Fruit fly (Drosophila melanogaster): ENCODE measurements around the gene CG14443.

Gene CG14443

DNA sequence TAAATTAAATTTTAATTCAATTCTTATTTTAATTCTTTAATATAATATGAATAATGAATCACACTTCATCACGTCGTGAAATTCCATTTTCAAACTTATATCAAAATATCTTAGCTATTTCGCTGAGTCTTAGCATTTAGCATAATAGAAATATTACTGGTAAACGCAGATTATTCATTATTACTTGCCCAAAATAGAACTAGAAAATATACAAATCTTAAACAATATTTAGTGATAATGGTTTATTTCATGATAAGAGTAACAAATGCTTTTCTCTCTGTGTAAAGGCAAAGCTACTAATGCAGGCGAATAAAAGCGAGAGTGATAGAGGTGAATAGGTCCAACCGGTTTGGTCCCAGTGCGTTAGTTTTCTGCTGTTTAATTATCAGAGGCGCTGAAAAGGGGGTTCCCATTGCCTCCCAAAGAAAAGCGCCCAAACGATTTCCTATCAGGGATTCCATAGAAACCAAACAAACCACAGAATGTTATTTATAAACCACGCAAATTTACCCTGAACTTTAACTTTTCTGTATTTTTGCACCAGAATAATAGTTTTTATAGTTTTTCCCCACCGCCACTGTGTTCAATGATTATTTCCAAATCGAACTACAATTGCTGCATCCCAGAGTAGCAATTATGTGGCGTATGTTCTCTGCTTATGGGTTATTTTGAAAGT lies 29.3 kb downstream of the CG14443 start (continued):
- no peak for TF ChIP-seq CG6175 (GFP tag; IDR thresholded peaks at IDR 0.05)
- TF ChIP-seq D19B (GFP tag; optimal IDR thresholded peaks at IDR 0.05), result no peak
- TF ChIP-seq gsb (GFP tag; IDR thresholded peaks at IDR 0.05), result 0 out of 2 replicates have a peak, but pooled peaks have one; percentile 31
- peak; percentile 40 for TF ChIP-seq CG7839 (tag; optimal IDR thresholded peaks at IDR 0.05)
- TF ChIP-seq nom (GFP tag; optimal IDR thresholded peaks at IDR 0.05), result no peak
- TF ChIP-seq CG10654 (GFP tag; optimal IDR thresholded peaks at IDR 0.05), result peak; percentile 22
- no peak for TF ChIP-seq bigmax (GFP tag; optimal IDR thresholded peaks at IDR 0.05)
- no peak for TF ChIP-seq sqz (GFP tag; optimal IDR thresholded peaks at IDR 0.05)
- peak; percentile 49 for TF ChIP-seq CG7786 (GFP tag; optimal IDR thresholded peaks at IDR 0.05)
- peak; percentile 12 for TF ChIP-seq HLH54F (GFP tag; optimal IDR thresholded peaks at IDR 0.05)
- no peak for TF ChIP-seq pan (optimal IDR thresholded peaks at IDR 0.05)
- peak in 1 of 2 experiments; percentile 61 for TF ChIP-seq pan (GFP tag; optimal IDR thresholded peaks at IDR 0.05 in 1 of 2, IDR thresholded peaks at IDR 0.05 in 1 of 2)
- TF ChIP-seq gem (tag; optimal IDR thresholded peaks at IDR 0.05), result peak; percentile 58
- TF ChIP-seq Dip3 (GFP tag; optimal IDR thresholded peaks at IDR 0.05), result peak; percentile 5
- no peak for TF ChIP-seq CTCF (GFP tag; optimal IDR thresholded peaks at IDR 0.05)
- TF ChIP-seq Asciz (GFP tag; optimal IDR thresholded peaks at IDR 0.05), result peak; percentile 31
- TF ChIP-seq CG8281 (tag; optimal IDR thresholded peaks at IDR 0.05), result no peak
- TF ChIP-seq D19A (tag; optimal IDR thresholded peaks at IDR 0.05), result no peak
- TF ChIP-seq onecut (GFP tag; IDR thresholded peaks at IDR 0.05), result peak; percentile 21
- no peak for TF ChIP-seq CG6765 (GFP tag; optimal IDR thresholded peaks at IDR 0.05)
- peak; percentile 70 for TF ChIP-seq dysf (GFP tag; IDR thresholded peaks at IDR 0.05)
- TF ChIP-seq CG17568 (GFP tag; optimal IDR thresholded peaks at IDR 0.05), result no peak
- no peak for TF ChIP-seq CG12071 (GFP tag; optimal IDR thresholded peaks at IDR 0.05)
- no peak for TF ChIP-seq Lim3 (GFP tag; IDR thresholded peaks at IDR 0.05)
- TF ChIP-seq nau (GFP tag; optimal IDR thresholded peaks at IDR 0.05), result no peak
- no peak for TF ChIP-seq CG14710 (tag; optimal IDR thresholded peaks at IDR 0.05)
- no peak for TF ChIP-seq CG10274 (GFP tag; optimal IDR thresholded peaks at IDR 0.05)
- no peak for TF ChIP-seq Sry-β (GFP tag; optimal IDR thresholded peaks at IDR 0.05)
- TF ChIP-seq unc-4 (GFP tag; IDR thresholded peaks at IDR 0.05; ENCODE audit: partially characterized antibody), result no peak
- TF ChIP-seq MESR4 (GFP tag; optimal IDR thresholded peaks at IDR 0.05), result no peak
- no peak for TF ChIP-seq Doc2 (GFP tag; IDR thresholded peaks at IDR 0.05)
- TF ChIP-seq CG17186 (GFP tag; optimal IDR thresholded peaks at IDR 0.05), result no peak
- TF ChIP-seq Spps (tag; optimal IDR thresholded peaks at IDR 0.05), result no peak
- no peak for TF ChIP-seq BtbVII (GFP tag; optimal IDR thresholded peaks at IDR 0.05)
- no peak for TF ChIP-seq cas (GFP tag; IDR thresholded peaks at IDR 0.05)
- no peak for TF ChIP-seq CkIIα-i1 (GFP tag; IDR thresholded peaks at IDR 0.05)
- peak; percentile 35 for TF ChIP-seq Mad (GFP tag; optimal IDR thresholded peaks at IDR 0.05)
- no peak for TF ChIP-seq Side (GFP tag; optimal IDR thresholded peaks at IDR 0.05)
- peak; percentile 43 for TF ChIP-seq Fer1 (GFP tag; optimal IDR thresholded peaks at IDR 0.05)
- TF ChIP-seq abd-A (tag; optimal IDR thresholded peaks at IDR 0.05), result no peak
- peak; percentile 49 for TF ChIP-seq CG18599 (GFP tag; optimal IDR thresholded peaks at IDR 0.05)
- no peak for TF ChIP-seq CG7987 (GFP tag; optimal IDR thresholded peaks at IDR 0.05)
- TF ChIP-seq chinmo (GFP tag; IDR thresholded peaks at IDR 0.05; ENCODE audit: partially characterized antibody), result no peak
- no peak for TF ChIP-seq CG2202 (tag; optimal IDR thresholded peaks at IDR 0.05)
- TF ChIP-seq CG18262 (tag; optimal IDR thresholded peaks at IDR 0.05), result peak; percentile 40
- TF ChIP-seq danr (GFP tag; IDR thresholded peaks at IDR 0.05), result 0 out of 2 replicates have a peak, but pooled peaks have one; percentile 30
- TF ChIP-seq CG11398 (GFP tag; optimal IDR thresholded peaks at IDR 0.05), result peak; percentile 16
- TF ChIP-seq CG8388 (GFP tag; optimal IDR thresholded peaks at IDR 0.05), result peak; percentile 21
- TF ChIP-seq YL-1 (GFP tag; optimal IDR thresholded peaks at IDR 0.05), result no peak
- TF ChIP-seq CG2129 (GFP tag; IDR thresholded peaks at IDR 0.05; ENCODE audit: partially characterized antibody), result no peak

Measured in whole organism, embryonic.